Fruit fly (Drosophila melanogaster) whole organism, pupa: ENCODE measurements around the gene gammaCOP.

Experiments
- CG32121 ChIP-seq: fragments of 200-800 bp; sonication (Bioruptor generic); IDR thresholded peaks from 2 replicates; pipeline ENCODE4 v1.3.6; 2022; ENCODE audit warnings: missing biosample characterization, missing genetic modification characterization
- gl ChIP-seq: fragments of 200-800 bp; sonication (Bioruptor generic); optimal IDR thresholded peaks from 2 replicates; lab custom pipeline; 2018; ENCODE audit warnings: missing biosample characterization, mild to moderate bottlenecking, missing genetic modification characterization

dm6 chr3R:31564164-31564563, 7.8 kb upstream of the gammaCOP start:
- TF ChIP-seq CG32121 (GFP tag; lab: Robert Waterston, UW) (no peak), gl (no peak)
